Worm (Caenorhabditis elegans): ENCODE measurements around the gene rpc-25.

The rpc-25 gene

ce11 chrV:10190081-10190556, 16.3 kb downstream of the rpc-25 start, which contains the start of gene ZK856.5 (continued):
- peak; percentile 85 for TF ChIP-seq hlh-11 (tag; optimal IDR thresholded peaks at IDR 0.05)
- peak; percentile 34; the same call in 1 of the 2 replicates for TF ChIP-seq tra-1 (GFP tag; IDR thresholded peaks at IDR 0.05)
- no peak for TF ChIP-seq spr-3 (GFP tag; optimal IDR thresholded peaks at IDR 0.05)
- TF ChIP-seq lir-3 (tag; optimal IDR thresholded peaks at IDR 0.05): no peak
- TF ChIP-seq cey-2 (tag; optimal IDR thresholded peaks at IDR 0.05; ENCODE audit: borderline replicate concordance, insufficient read depth): no peak
- TF ChIP-seq F10B5.3 (tag; optimal IDR thresholded peaks at IDR 0.05): no peak
- no peak for TF ChIP-seq nhr-76 (tag; optimal IDR thresholded peaks at IDR 0.05)
- TF ChIP-seq ztf-7 (tag; optimal IDR thresholded peaks at IDR 0.05): no peak
- no peak for TF ChIP-seq ama-1 (optimal IDR thresholded peaks at IDR 0.05)
- no peak for TF ChIP-seq ceh-44 (GFP tag; IDR thresholded peaks at IDR 0.05)
- no peak for TF ChIP-seq nhr-111 (GFP tag; optimal IDR thresholded peaks at IDR 0.05)
- TF ChIP-seq ZK546.5 (tag; optimal IDR thresholded peaks at IDR 0.05): no peak
- TF ChIP-seq dmd-8 (GFP tag; IDR thresholded peaks at IDR 0.05): no peak
- TF ChIP-seq Y105C5A.15 (GFP tag; IDR thresholded peaks at IDR 0.05): no peak
- TF ChIP-seq fos-1 (tag; optimal IDR thresholded peaks at IDR 0.05): no peak
- TF ChIP-seq T20F7.1 (GFP tag; optimal IDR thresholded peaks at IDR 0.05): no peak
- peak in 1 of 2 experiments; percentile 37 for TF ChIP-seq mdl-1 (tag; optimal IDR thresholded peaks at IDR 0.05)
- TF ChIP-seq nhr-28 (tag; optimal IDR thresholded peaks at IDR 0.05): peak; percentile 59
- peak; percentile 95 for TF ChIP-seq php-3 (GFP tag; IDR thresholded peaks at IDR 0.05)
- TF ChIP-seq zip-11 (GFP tag; IDR thresholded peaks at IDR 0.05): no peak
- TF ChIP-seq ceh-28 (tag; optimal IDR thresholded peaks at IDR 0.05): no peak
- TF ChIP-seq tag-97 (GFP tag; IDR thresholded peaks at IDR 0.05): no peak
- peak; percentile 76 for TF ChIP-seq pqm-1 (tag; optimal IDR thresholded peaks at IDR 0.05)
- TF ChIP-seq dve-1 (tag; optimal IDR thresholded peaks at IDR 0.05; ENCODE audit: insufficient read depth): peak; percentile 67
- no peak for TF ChIP-seq unc-39 (tag; optimal IDR thresholded peaks at IDR 0.05)
- no peak for TF ChIP-seq nhr-77 (tag; optimal IDR thresholded peaks at IDR 0.05)
- no peak for TF ChIP-seq arid-1 (GFP tag; conservative IDR thresholded peaks at IDR 0.05)
- TF ChIP-seq R02D3.7 (tag; optimal IDR thresholded peaks at IDR 0.05): no peak
- TF ChIP-seq nhr-42 (GFP tag; IDR thresholded peaks at IDR 0.05): no peak
- TF ChIP-seq daf-12 (tag; optimal IDR thresholded peaks at IDR 0.05): no peak
- peak; percentile 3 for TF ChIP-seq nhr-48 (tag; optimal IDR thresholded peaks at IDR 0.05)

DNA sequence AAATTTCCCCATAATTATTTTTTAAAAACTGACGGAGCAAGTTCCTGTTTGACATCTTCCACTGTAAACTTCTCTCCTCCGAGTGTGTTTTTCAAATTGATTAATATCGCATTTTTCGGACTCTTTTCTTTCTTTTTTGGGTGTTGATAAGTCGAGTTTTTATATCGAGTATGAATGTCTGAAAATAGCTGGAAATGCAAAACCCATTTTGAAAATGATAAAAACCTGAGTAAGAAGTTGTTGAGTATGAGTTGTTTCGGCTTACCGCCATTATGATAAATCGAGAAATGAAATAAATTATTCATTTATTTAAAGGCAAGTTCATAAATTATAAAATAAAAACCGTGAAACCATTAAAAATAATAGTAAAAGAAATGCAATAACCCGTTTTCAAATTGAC, 20.7 kb downstream of the rpc-25 start, which contains the start of gene ZK856.18:
Gene ZK856.18 (minus strand): TSS at position 289 of the 400 bp plus-strand sequence.
- TF ChIP-seq unc-62 (GFP tag; optimal IDR thresholded peaks at IDR 0.05 in 1 of 2) (peak in 1 of 2 experiments; percentile 90), unc-62 (tag; optimal IDR thresholded peaks at IDR 0.05) (no peak), tag-97 (GFP tag; IDR thresholded peaks at IDR 0.05) (no peak), dmd-6 (GFP tag; IDR thresholded peaks at IDR 0.05) (no peak)

DNA sequence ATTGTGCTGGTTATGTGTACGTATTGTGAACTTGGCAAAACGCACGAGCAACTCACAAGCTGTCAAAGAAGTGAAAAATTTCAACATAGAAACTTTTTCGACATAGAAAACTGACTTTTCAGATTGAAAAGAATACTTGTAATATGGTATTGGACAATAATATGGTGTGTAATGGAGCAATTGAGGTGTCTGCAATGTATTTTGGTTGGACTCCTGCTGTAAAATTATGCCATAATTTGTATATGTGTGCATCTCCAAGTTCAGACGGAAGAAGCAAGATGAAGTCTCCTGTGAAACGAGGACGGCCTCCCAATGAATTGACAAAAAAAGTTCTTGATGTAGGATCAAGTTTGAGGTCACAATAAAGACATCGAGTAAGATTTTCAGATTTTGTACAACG, 22.6 kb downstream of the rpc-25 start:
- no peak for TF ChIP-seq php-3 (GFP tag; IDR thresholded peaks at IDR 0.05)
- no peak for TF ChIP-seq ceh-32 (tag; optimal IDR thresholded peaks at IDR 0.05; ENCODE audit: poor library complexity)
- TF ChIP-seq zip-11 (GFP tag; IDR thresholded peaks at IDR 0.05): no peak
- TF ChIP-seq R02D3.7 (tag; optimal IDR thresholded peaks at IDR 0.05): no peak
- TF ChIP-seq aha-1 (tag): peak; percentile 66
- TF ChIP-seq dmd-9 (GFP tag; IDR thresholded peaks at IDR 0.05): no peak
- TF ChIP-seq rbr-2 (tag; optimal IDR thresholded peaks at IDR 0.05): no peak
- TF ChIP-seq unc-62 (GFP tag; optimal IDR thresholded peaks at IDR 0.05 in 1 of 2): peak in 1 of 2 experiments; percentile 77
- TF ChIP-seq unc-62 (tag; optimal IDR thresholded peaks at IDR 0.05): no peak

- no peak for TF ChIP-seq lsy-2 (tag; optimal IDR thresholded peaks at IDR 0.05)
- TF ChIP-seq zfp-3 (GFP tag; conservative IDR thresholded peaks at IDR 0.05): no peak
- TF ChIP-seq zfp-2 (tag; optimal IDR thresholded peaks at IDR 0.05): no peak
- no peak for TF ChIP-seq lin-1 (GFP tag; IDR thresholded peaks at IDR 0.05)
- no peak for TF ChIP-seq daf-12 (tag; optimal IDR thresholded peaks at IDR 0.05)
- no peak for TF ChIP-seq nhr-111 (GFP tag; optimal IDR thresholded peaks at IDR 0.05)
- TF ChIP-seq skn-1 (tag; optimal IDR thresholded peaks at IDR 0.05): no peak
- TF ChIP-seq attf-4 (tag; optimal IDR thresholded peaks at IDR 0.05): no peak
These were observed 23.4 kb downstream of the rpc-25 start, which contains the start of gene ZK856.4 for ce11 chrV:10182984-10183383. Gene ZK856.4 (plus strand): TSS chrV:10183284.
